Worm (Caenorhabditis elegans) whole organism, late embryonic: ENCODE measurements around the gene wht-6.

Experiments used
- C08G9.2 ChIP-seq: sonication (generic microtip); optimal IDR thresholded peaks from 2 replicates; lab custom pipeline; 2016; ENCODE audit warnings: mild to moderate bottlenecking, missing genetic modification characterization, moderate library complexity, missing compliant biosample characterization
- C38D4.7 ChIP-seq: fragments of 200-800 bp; sonication (Bioruptor generic); optimal IDR thresholded peaks from 2 replicates; lab custom pipeline; 2018; ENCODE audit warnings: mild to moderate bottlenecking, missing genetic modification characterization, moderate library complexity, missing compliant biosample characterization
- F13H6.1 ChIP-seq: sonication (generic microtip); optimal IDR thresholded peaks from 2 replicates; lab custom pipeline; 2016; ENCODE audit warnings: missing genetic modification characterization, missing compliant biosample characterization
- K02D7.2 ChIP-seq: sonication (generic microtip); optimal IDR thresholded peaks from 2 replicates; lab custom pipeline; 2017; ENCODE audit warnings: mild to moderate bottlenecking, missing genetic modification characterization, missing compliant biosample characterization
- K09A11.1 ChIP-seq: sonication (generic microtip); optimal IDR thresholded peaks from 2 replicates; lab custom pipeline; 2017; ENCODE audit warnings: antibody characterized with exemption, mild to moderate bottlenecking, missing genetic modification characterization, missing compliant biosample characterization; ENCODE audit not compliant: insufficient read depth
- T23F11.4 ChIP-seq: fragments of 200-800 bp; sonication (Bioruptor generic); optimal IDR thresholded peaks from 2 replicates; lab custom pipeline; 2018; ENCODE audit warnings: mild to moderate bottlenecking, missing genetic modification characterization, missing compliant biosample characterization
- Y22D7AL.16 ChIP-seq: sonication (generic microtip); optimal IDR thresholded peaks from 2 replicates; lab custom pipeline; 2016; ENCODE audit warnings: missing genetic modification characterization, missing compliant biosample characterization
- ahr-1 ChIP-seq: sonication (generic microtip); optimal IDR thresholded peaks from 2 replicates; lab custom pipeline; 2016; ENCODE audit warnings: missing genetic modification characterization, missing compliant biosample characterization
- ama-1 ChIP-seq: fragments of 150-350 bp; optimal IDR thresholded peaks from 2 replicates; lab custom pipeline; 2014
- ceh-14 ChIP-seq: sonication (generic microtip); optimal IDR thresholded peaks from 2 replicates; lab custom pipeline; 2016; ENCODE audit warnings: missing genotype, missing genetic modification characterization, missing compliant biosample characterization
- ceh-18 ChIP-seq: sonication (generic microtip); optimal IDR thresholded peaks from 2 replicates; lab custom pipeline; 2016; ENCODE audit warnings: missing genetic modification characterization, missing compliant biosample characterization
- ceh-22 ChIP-seq: sonication (generic microtip); optimal IDR thresholded peaks from 2 replicates; lab custom pipeline; 2017; ENCODE audit warnings: missing biosample characterization, missing genetic modification characterization
- ceh-30 ChIP-seq: fragments of 150-350 bp; optimal IDR thresholded peaks from 2 replicates; lab custom pipeline; 2014; ENCODE audit warnings: missing biosample characterization, missing genetic modification characterization
- ceh-31 ChIP-seq: sonication (generic microtip); optimal IDR thresholded peaks from 2 replicates; lab custom pipeline; 2016; ENCODE audit warnings: missing genetic modification characterization, missing compliant biosample characterization
- ceh-34 ChIP-seq: sonication (generic microtip); optimal IDR thresholded peaks from 2 replicates; lab custom pipeline; 2016; ENCODE audit warnings: mild to moderate bottlenecking, missing genetic modification characterization, missing compliant biosample characterization
- ceh-45 ChIP-seq: fragments of 200-800 bp; sonication (Bioruptor generic); IDR thresholded peaks from 2 replicates; pipeline ENCODE4 v1.3.6; 2022; ENCODE audit warnings: missing genetic modification reagents, missing genetic modification characterization, missing compliant biosample characterization
- che-1 ChIP-seq: sonication (generic microtip); optimal IDR thresholded peaks from 2 replicates; lab custom pipeline; 2016; ENCODE audit warnings: mild to moderate bottlenecking, missing genetic modification characterization, missing compliant biosample characterization
- dmd-4 ChIP-seq: sonication (generic microtip); optimal IDR thresholded peaks from 2 replicates; lab custom pipeline; 2016; ENCODE audit warnings: borderline replicate concordance, missing genetic modification characterization, missing compliant biosample characterization
- elt-2 ChIP-seq: sonication (generic microtip); optimal IDR thresholded peaks from 2 replicates; lab custom pipeline; 2016; ENCODE audit warnings: missing genetic modification reagents, missing genetic modification characterization, missing compliant biosample characterization
- elt-4 ChIP-seq: sonication (generic microtip); optimal IDR thresholded peaks from 2 replicates; lab custom pipeline; 2016; ENCODE audit warnings: missing genetic modification characterization, missing compliant biosample characterization
- ets-4 ChIP-seq: sonication (generic microtip); optimal IDR thresholded peaks from 2 replicates; lab custom pipeline; 2016; ENCODE audit warnings: missing genetic modification characterization, missing compliant biosample characterization
- fkh-6 ChIP-seq: sonication (generic microtip); optimal IDR thresholded peaks from 2 replicates; lab custom pipeline; 2016; ENCODE audit warnings: missing genetic modification characterization, missing compliant biosample characterization
- hlh-15 ChIP-seq: sonication (generic microtip); optimal IDR thresholded peaks from 2 replicates; lab custom pipeline; 2016; ENCODE audit warnings: missing genetic modification characterization, missing compliant biosample characterization
- hlh-6 ChIP-seq: sonication (generic microtip); optimal IDR thresholded peaks from 2 replicates; lab custom pipeline; 2016; ENCODE audit warnings: missing genotype, missing genetic modification characterization, missing compliant biosample characterization
- hlh-8 ChIP-seq: sonication (generic microtip); optimal IDR thresholded peaks from 2 replicates; lab custom pipeline; 2016; ENCODE audit warnings: missing genotype, missing genetic modification characterization, missing compliant biosample characterization
- lim-6 ChIP-seq: sonication (generic microtip); optimal IDR thresholded peaks from 2 replicates; lab custom pipeline; 2016; ENCODE audit warnings: missing genetic modification characterization, missing compliant biosample characterization
- madf-2 ChIP-seq: sonication (generic microtip); optimal IDR thresholded peaks from 2 replicates; lab custom pipeline; 2017; ENCODE audit warnings: missing genetic modification characterization, missing compliant biosample characterization
- mec-3 ChIP-seq: sonication (generic microtip); optimal IDR thresholded peaks from 2 replicates; lab custom pipeline; 2016; ENCODE audit warnings: borderline replicate concordance, missing genetic modification characterization, missing compliant biosample characterization
- nfya-1 ChIP-seq: sonication (generic microtip); optimal IDR thresholded peaks from 2 replicates; lab custom pipeline; 2017; ENCODE audit warnings: missing genetic modification characterization, mild to moderate bottlenecking, missing compliant biosample characterization, antibody characterized with exemption, moderate library complexity
- nhr-232 ChIP-seq: sonication (generic microtip); optimal IDR thresholded peaks from 2 replicates; lab custom pipeline; 2016; ENCODE audit warnings: missing genetic modification characterization, missing compliant biosample characterization
- npax-4 ChIP-seq: sonication (generic microtip); optimal IDR thresholded peaks from 2 replicates; lab custom pipeline; 2016; ENCODE audit warnings: missing genetic modification characterization, missing compliant biosample characterization
- odd-2 ChIP-seq: sonication (generic microtip); optimal IDR thresholded peaks from 2 replicates; lab custom pipeline; 2017; ENCODE audit warnings: antibody characterized with exemption, mild to moderate bottlenecking, missing genetic modification characterization, missing compliant biosample characterization
- pag-3 ChIP-seq: sonication (generic microtip); optimal IDR thresholded peaks from 2 replicates; lab custom pipeline; 2016; ENCODE audit warnings: missing compliant biosample characterization, missing genetic modification characterization, borderline replicate concordance
- pat-9 ChIP-seq: fragments of 200-800 bp; sonication (Bioruptor generic); optimal IDR thresholded peaks from 2 replicates; lab custom pipeline; 2018; ENCODE audit warnings: mild to moderate bottlenecking, missing genetic modification characterization, moderate library complexity, missing compliant biosample characterization
- pax-1 ChIP-seq: fragments of 150-350 bp; optimal IDR thresholded peaks from 2 replicates; lab custom pipeline; 2014; ENCODE audit warnings: missing biosample characterization, missing genetic modification characterization
- pqm-1 ChIP-seq: sonication (generic microtip); optimal IDR thresholded peaks from 2 replicates; lab custom pipeline; 2016; ENCODE audit warnings: missing genetic modification characterization, missing compliant biosample characterization
- ref-2 ChIP-seq: sonication (generic microtip); optimal IDR thresholded peaks from 2 replicates; lab custom pipeline; 2016; ENCODE audit warnings: missing genetic modification characterization, missing compliant biosample characterization
- sdc-2 ChIP-seq: sonication (generic microtip); optimal IDR thresholded peaks from 2 replicates; lab custom pipeline; 2016; ENCODE audit warnings: missing genotype, missing genetic modification characterization, missing compliant biosample characterization
- sox-2 ChIP-seq: fragments of 200-800 bp; sonication (Bioruptor generic); IDR thresholded peaks from 2 replicates; pipeline ENCODE4 v1.3.6; 2022; ENCODE audit warnings: missing genetic modification reagents, missing genetic modification characterization, missing compliant biosample characterization
- sox-4 ChIP-seq: sonication (generic microtip); optimal IDR thresholded peaks from 2 replicates; lab custom pipeline; 2017; ENCODE audit warnings: mild to moderate bottlenecking, missing genetic modification characterization, inconsistent platforms, missing compliant biosample characterization
- tbx-2 ChIP-seq: sonication (generic microtip); optimal IDR thresholded peaks from 2 replicates; lab custom pipeline; 2016; ENCODE audit warnings: missing genetic modification characterization, missing compliant biosample characterization
- unc-42 ChIP-seq: sonication (generic microtip); optimal IDR thresholded peaks from 2 replicates; lab custom pipeline; 2016; ENCODE audit warnings: missing genotype, missing genetic modification characterization, missing compliant biosample characterization
- unc-55 ChIP-seq: sonication (generic microtip); optimal IDR thresholded peaks from 2 replicates; lab custom pipeline; 2017; ENCODE audit warnings: missing biosample characterization, missing genetic modification reagents, missing genetic modification characterization
- unc-86 ChIP-seq: sonication (generic microtip); optimal IDR thresholded peaks from 2 replicates; lab custom pipeline; 2016; ENCODE audit warnings: missing genetic modification characterization, missing compliant biosample characterization
- ztf-16 ChIP-seq: sonication (generic microtip); optimal IDR thresholded peaks from 2 replicates; lab custom pipeline; 2017; ENCODE audit warnings: missing genetic modification characterization, missing compliant biosample characterization

Gene wht-6

DNA sequence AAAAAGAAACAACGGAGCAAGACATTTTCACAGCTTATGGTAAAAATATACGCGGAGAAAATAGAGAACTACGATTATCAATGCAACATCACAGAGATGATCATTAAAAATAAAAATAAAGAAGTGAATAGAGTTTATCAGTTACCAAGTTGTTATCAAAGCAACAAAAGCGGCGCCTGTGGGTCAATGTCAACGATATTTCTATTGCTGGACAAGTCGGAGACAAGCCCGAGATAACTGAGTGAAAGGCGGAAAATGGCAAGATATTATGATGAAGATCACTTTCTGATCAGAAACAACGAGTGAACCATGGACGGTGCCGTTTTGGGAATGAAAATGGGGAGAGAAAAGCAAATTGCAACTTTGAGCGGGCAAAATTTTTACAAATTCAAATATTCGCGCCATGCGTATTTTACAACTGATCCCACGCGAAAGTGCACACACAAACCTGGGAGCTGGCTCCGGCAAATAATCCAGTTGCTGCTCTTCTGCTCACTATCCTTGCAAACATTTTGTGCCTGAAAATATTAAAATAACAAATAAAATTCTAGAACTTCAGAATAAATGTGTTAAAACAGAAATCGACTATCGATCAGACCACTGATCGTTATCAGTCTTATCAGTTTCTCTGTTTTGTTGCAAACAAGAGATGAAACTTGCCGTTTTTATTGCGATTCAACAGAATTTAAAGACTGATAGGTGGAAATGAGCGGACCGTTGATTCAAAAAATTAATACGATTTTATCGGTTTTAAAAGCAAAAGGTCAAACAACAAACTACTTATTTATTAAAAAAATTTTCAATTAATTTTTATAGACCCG is 29.0 kb upstream of the wht-6 start, which contains the start of gene mel-32:
Gene mel-32, minus strand, starts transcription at position 696 of the 821 bp plus-strand sequence.
- TF ChIP-seq C38D4.7 (no peak), elt-2 (tag; lab: Kevin White, UChicago) (peak; percentile 61)
- TF ChIP-seq, all 69 proteins: peak for 1

DNA sequence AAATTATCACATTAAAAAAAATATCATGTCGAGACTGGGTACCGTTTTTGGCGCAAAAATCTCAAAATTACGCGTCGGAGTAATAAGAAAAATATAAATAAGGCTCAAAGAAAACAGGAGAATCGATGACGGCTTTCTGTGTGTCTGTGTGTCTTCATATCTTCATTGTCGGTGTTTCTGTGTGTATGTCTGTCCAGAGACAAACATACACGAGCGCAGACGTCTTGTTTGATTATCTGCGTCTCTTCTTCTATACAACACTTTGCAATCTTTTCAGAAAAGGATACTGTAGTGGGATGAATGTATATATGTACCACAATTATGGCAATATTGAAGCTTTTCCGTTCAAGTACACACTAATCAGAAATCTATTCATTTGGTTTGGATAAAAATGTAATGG is 27.2 kb upstream of the wht-6 start, which contains the start of gene C05D11.13:
Gene C05D11.13, minus strand, starts transcription at position 252 of the 400 bp plus-strand sequence.
- no peak for TF ChIP-seq sox-4 (tag; lab: Kevin White, UChicago)
- TF ChIP-seq ceh-14 (tag; lab: Kevin White, UChicago) = no peak
- no peak for TF ChIP-seq sox-2 (GFP tag; lab: Robert Waterston, UW)
- no peak for TF ChIP-seq npax-4
- TF ChIP-seq pax-1 (tag; lab: Kevin White, UChicago) = no peak
- no peak for TF ChIP-seq fkh-6
- TF ChIP-seq ceh-30 = no peak
- TF ChIP-seq ama-1 (lab: Kevin White, UChicago) = no peak
- TF ChIP-seq C08G9.2 (tag; lab: Kevin White, UChicago) = no peak
- no peak for TF ChIP-seq pat-9 (tag; lab: Kevin White, UChicago)
- TF ChIP-seq hlh-6 (tag; lab: Kevin White, UChicago) = no peak
- peak; percentile 30 for TF ChIP-seq elt-2 (tag; lab: Kevin White, UChicago)
- TF ChIP-seq ceh-31 (tag; lab: Kevin White, UChicago) = no peak
- no peak for TF ChIP-seq ceh-34 (tag; lab: Kevin White, UChicago)
- no peak for TF ChIP-seq ceh-22 (tag; lab: Kevin White, UChicago)
- TF ChIP-seq pag-3 (tag; lab: Kevin White, UChicago) = no peak
- TF ChIP-seq T23F11.4 (GFP tag; lab: Kevin White, UChicago) = no peak
- no peak for TF ChIP-seq ztf-16
- TF ChIP-seq tbx-2 (tag; lab: Kevin White, UChicago) = peak; percentile 16
- no peak for TF ChIP-seq lim-6
- no peak for TF ChIP-seq ahr-1 (tag; lab: Kevin White, UChicago)
- peak; percentile 28 for TF ChIP-seq ref-2 (tag; lab: Kevin White, UChicago)
- no peak for TF ChIP-seq che-1 (tag; lab: Kevin White, UChicago)
- TF ChIP-seq C38D4.7 = no peak
- TF ChIP-seq ceh-45 (GFP tag; lab: Robert Waterston, UW) = no peak
- TF ChIP-seq unc-42 = no peak
- peak; percentile 4 for TF ChIP-seq unc-86
- TF ChIP-seq hlh-8 (tag; lab: Kevin White, UChicago) = no peak
- TF ChIP-seq pqm-1 = no peak
- TF ChIP-seq madf-2 (tag; lab: Kevin White, UChicago) = no peak
- no peak for TF ChIP-seq odd-2 (tag; lab: Kevin White, UChicago)
- TF ChIP-seq K02D7.2 (tag; lab: Kevin White, UChicago) = no peak
- no peak for TF ChIP-seq hlh-15 (tag; lab: Kevin White, UChicago)
- TF ChIP-seq nhr-232 (tag; lab: Kevin White, UChicago) = no peak
- TF ChIP-seq nfya-1 (tag; lab: Kevin White, UChicago) = peak; percentile 6
- no peak for TF ChIP-seq Y22D7AL.16 (tag; lab: Kevin White, UChicago)
- no peak for TF ChIP-seq elt-4 (tag; lab: Kevin White, UChicago)
- no peak for TF ChIP-seq ceh-18 (tag; lab: Kevin White, UChicago)
- peak; percentile 41 for TF ChIP-seq unc-55
- TF ChIP-seq, all 69 proteins: peak for 6

DNA sequence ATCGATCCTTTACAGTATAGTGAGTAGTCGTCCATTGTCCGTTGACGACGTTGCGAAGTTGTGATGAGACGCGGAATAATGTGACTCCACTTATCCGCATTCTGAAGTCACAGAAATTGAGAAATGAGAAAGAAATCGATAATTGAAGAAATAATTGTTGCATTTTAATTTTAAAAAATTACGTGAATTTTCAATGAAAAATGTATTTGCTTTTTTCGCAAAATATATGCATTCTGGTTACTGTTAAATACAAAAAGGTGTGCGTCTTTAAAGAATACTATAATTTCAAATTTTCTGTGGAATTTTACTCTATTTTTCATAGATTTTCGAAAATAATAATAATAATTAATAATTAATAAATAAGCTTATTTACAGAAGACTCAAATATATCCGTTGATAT is 24.7 kb upstream of the wht-6 start, which contains the start of gene let-721:
Gene let-721, minus strand, starts transcription at position 101 of the 400 bp plus-strand sequence.
- TF ChIP-seq mec-3 (tag; lab: Kevin White, UChicago) = no peak
- no peak for TF ChIP-seq C38D4.7
- TF ChIP-seq lim-6 = no peak
- TF ChIP-seq ceh-45 (GFP tag; lab: Robert Waterston, UW) = no peak
- no peak for TF ChIP-seq ets-4
- no peak for TF ChIP-seq F13H6.1 (tag; lab: Kevin White, UChicago)
- no peak for TF ChIP-seq ama-1 (lab: Kevin White, UChicago)
- TF ChIP-seq T23F11.4 (GFP tag; lab: Kevin White, UChicago) = no peak
- TF ChIP-seq K09A11.1 (tag; lab: Kevin White, UChicago) = no peak
- no peak for TF ChIP-seq ceh-14 (tag; lab: Kevin White, UChicago)
- no peak for TF ChIP-seq nfya-1 (tag; lab: Kevin White, UChicago)
- no peak for TF ChIP-seq sdc-2 (tag; lab: Kevin White, UChicago)
- TF ChIP-seq C08G9.2 (tag; lab: Kevin White, UChicago) = no peak
- TF ChIP-seq ceh-31 (tag; lab: Kevin White, UChicago) = no peak
- TF ChIP-seq K02D7.2 (tag; lab: Kevin White, UChicago) = no peak
- TF ChIP-seq ceh-22 (tag; lab: Kevin White, UChicago) = no peak
- no peak for TF ChIP-seq che-1 (tag; lab: Kevin White, UChicago)
- no peak for TF ChIP-seq dmd-4
